Fruit fly (Drosophila melanogaster): Measurements from ENCODE around the gene CG4390.
A peak's percentile ranks its signal among the peaks of the same experiment; 100 is the strongest.

CG4390 gene

dm6 chr3R:20008372-20009051, 51.0 kb downstream of the CG4390 start, which contains the start of the genes Hs6st and MED25 (continued):
- TF ChIP-seq toy (GFP tag; IDR thresholded peaks at IDR 0.05) (no peak), CG14710 (tag; optimal IDR thresholded peaks at IDR 0.05) (peak; percentile 88), CG33557 (GFP tag; optimal IDR thresholded peaks at IDR 0.05) (peak; percentile 10), CG10431 (GFP tag; optimal IDR thresholded peaks at IDR 0.05) (no peak), Stat92E (GFP tag; optimal IDR thresholded peaks at IDR 0.05) (peak in 1 of 3 experiments; percentile 38), gro (GFP tag; optimal IDR thresholded peaks at IDR 0.05) (no peak), CG16813 (GFP tag; IDR thresholded peaks at IDR 0.05; ENCODE audit: partially characterized antibody) (peak; percentile 76), CG9932 (GFP tag; IDR thresholded peaks at IDR 0.05) (peak; percentile 29; the same call in 1 of the 2 replicates), CG10979 (tag; optimal IDR thresholded peaks at IDR 0.05) (peak; percentile 61), pb (GFP tag; optimal IDR thresholded peaks at IDR 0.05) (no peak), CG11560 (tag; IDR thresholded peaks at IDR 0.05) (no peak), pfk (GFP tag; optimal IDR thresholded peaks at IDR 0.05) (peak; percentile 14), slbo (GFP tag; IDR thresholded peaks at IDR 0.05) (peak; percentile 66), stwl (tag; optimal IDR thresholded peaks at IDR 0.05) (peak; percentile 60), Fer2 (tag; optimal IDR thresholded peaks at IDR 0.05) (peak; percentile 56), maf-S (GFP tag; optimal IDR thresholded peaks at IDR 0.05) (no peak), cad (GFP tag; optimal IDR thresholded peaks at IDR 0.05) (no peak), CG1792 (GFP tag; optimal IDR thresholded peaks at IDR 0.05) (peak; percentile 28), Nf-YC (tag; optimal IDR thresholded peaks at IDR 0.05) (no peak), Six4 (GFP tag; optimal IDR thresholded peaks at IDR 0.05) (peak; percentile 29), al (GFP tag; IDR thresholded peaks at IDR 0.05) (no peak), eve (GFP tag; optimal IDR thresholded peaks at IDR 0.05) (no peak), row (GFP tag; IDR thresholded peaks at IDR 0.05) (peak; percentile 55), prd (optimal IDR thresholded peaks at IDR 0.05) (no peak), prd (GFP tag; IDR thresholded peaks at IDR 0.05) (peak; percentile 32; the same call in 1 of the 3 replicates), Poxn (GFP tag; IDR thresholded peaks at IDR 0.05) (no peak), CHES-1-like (GFP tag; optimal IDR thresholded peaks at IDR 0.05) (no peak), zfh2 (GFP tag; optimal IDR thresholded peaks at IDR 0.05) (no peak), CG12219 (GFP tag; optimal IDR thresholded peaks at IDR 0.05) (no peak), MBD-R2 (GFP tag; IDR thresholded peaks at IDR 0.05) (peak; percentile 47; the same call in 1 of the 2 replicates), CG4282 (GFP tag; optimal IDR thresholded peaks at IDR 0.05) (no peak), CG5953 (GFP tag; IDR thresholded peaks at IDR 0.05) (no peak), CG17829 (tag; optimal IDR thresholded peaks at IDR 0.05) (peak; percentile 43), bsh (GFP tag; optimal IDR thresholded peaks at IDR 0.05) (no peak), Hand (GFP tag; optimal IDR thresholded peaks at IDR 0.05) (no peak), danr (GFP tag; IDR thresholded peaks at IDR 0.05) (no peak), Dad (GFP tag; optimal IDR thresholded peaks at IDR 0.05) (peak; percentile 30), dm (GFP tag; optimal IDR thresholded peaks at IDR 0.05) (no peak), CG18619 (GFP tag; optimal IDR thresholded peaks at IDR 0.05) (no peak), nerfin-1 (tag; optimal IDR thresholded peaks at IDR 0.05) (peak; percentile 10), CG32772 (GFP tag; IDR thresholded peaks at IDR 0.05) (no peak), CG3838 (GFP tag; optimal IDR thresholded peaks at IDR 0.05) (no peak), CG15514 (GFP tag; optimal IDR thresholded peaks at IDR 0.05) (peak; percentile 77), ase (GFP tag; IDR thresholded peaks at IDR 0.05) (no peak), CG17361 (GFP tag; IDR thresholded peaks at IDR 0.05) (peak; percentile 58; the same call in 2 of the 3 replicates), PHDP (tag; optimal IDR thresholded peaks at IDR 0.05) (peak; percentile 24), CG18262 (tag; optimal IDR thresholded peaks at IDR 0.05) (peak; percentile 29), emc (GFP tag; optimal IDR thresholded peaks at IDR 0.05) (no peak), CG14014 (GFP tag; IDR thresholded peaks at IDR 0.05) (peak; percentile 40; the same call in 1 of the 2 replicates), BtbVII (GFP tag; optimal IDR thresholded peaks at IDR 0.05) (peak; percentile 39)
